Fruit fly (Drosophila melanogaster) whole organism, prepupa: ENCODE measurements around the gene MED4.

ENCODE experiments used
- CG3032 ChIP-seq: fragments of 200-800 bp; optimal IDR thresholded peaks from 2 replicates; lab custom pipeline; 2019; ENCODE audit warnings: missing biosample characterization, mild to moderate bottlenecking, missing genetic modification characterization, moderate library complexity
- CG32006 ChIP-seq: fragments of 200-800 bp; sonication (Bioruptor generic); optimal IDR thresholded peaks from 3 replicates; lab custom pipeline; 2017; ENCODE audit warnings: missing biosample characterization, mild to moderate bottlenecking, missing genetic modification characterization
- CG3919 ChIP-seq: fragments of 200-800 bp; sonication (Bioruptor generic); optimal IDR thresholded peaks from 3 replicates; lab custom pipeline; 2016; ENCODE audit warnings: missing biosample characterization, missing genetic modification characterization
- CG6276 ChIP-seq: fragments of 200-800 bp; sonication (Bioruptor generic); optimal IDR thresholded peaks from 2 replicates; lab custom pipeline; 2017; ENCODE audit warnings: missing biosample characterization, mild to moderate bottlenecking, missing genetic modification characterization
- CG6792 ChIP-seq: fragments of 200-800 bp; sonication (Bioruptor generic); optimal IDR thresholded peaks from 3 replicates; lab custom pipeline; 2016; ENCODE audit warnings: missing biosample characterization, missing genetic modification characterization
- CG6808 ChIP-seq: fragments of 200-800 bp; sonication (Bioruptor generic); optimal IDR thresholded peaks from 3 replicates; lab custom pipeline; 2017; ENCODE audit warnings: missing biosample characterization, missing genetic modification characterization, mild to moderate bottlenecking, moderate library complexity, missing genetic modification reagents
- CG7368 ChIP-seq: fragments of 200-800 bp; sonication (Bioruptor generic); optimal IDR thresholded peaks from 3 replicates; lab custom pipeline; 2016; ENCODE audit warnings: missing biosample characterization, missing genetic modification characterization
- Eip75B ChIP-seq: fragments of 200-800 bp; sonication (Bioruptor generic); optimal IDR thresholded peaks from 3 replicates; lab custom pipeline; 2016; ENCODE audit warnings: missing biosample characterization, missing genetic modification characterization
- Eip78C ChIP-seq: fragments of 200-800 bp; sonication (Bioruptor generic); peaks from one replicate; lab custom pipeline; 2016; ENCODE audit warnings: missing biosample characterization, missing genetic modification characterization
- Ets96B ChIP-seq: fragments of 200-800 bp; optimal IDR thresholded peaks from 2 replicates; lab custom pipeline; 2019; ENCODE audit warnings: missing biosample characterization, mild to moderate bottlenecking, missing genetic modification characterization, moderate library complexity
- Gug ChIP-seq: fragments of 200-800 bp; sonication (Bioruptor generic); IDR thresholded peaks from 2 replicates; pipeline ENCODE4 v1.3.6; 2022; ENCODE audit warnings: missing biosample characterization, missing genetic modification characterization
- Hr39 ChIP-seq: fragments of 200-800 bp; sonication (Bioruptor generic); optimal IDR thresholded peaks from 2 replicates; lab custom pipeline; 2016; ENCODE audit warnings: missing biosample characterization, missing genetic modification characterization
- Hr4 ChIP-seq: fragments of 200-800 bp; sonication (Bioruptor generic); optimal IDR thresholded peaks from 3 replicates; lab custom pipeline; 2016; ENCODE audit warnings: missing biosample characterization, missing genetic modification characterization
- Lpt ChIP-seq: fragments of 200-800 bp; sonication (Bioruptor generic); optimal IDR thresholded peaks from 3 replicates; lab custom pipeline; 2016; ENCODE audit warnings: missing biosample characterization, missing genetic modification characterization
- Met ChIP-seq: fragments of 200-800 bp; sonication (Bioruptor generic); optimal IDR thresholded peaks from 3 replicates; lab custom pipeline; 2016; ENCODE audit warnings: missing biosample characterization, missing genetic modification characterization
- OdsH ChIP-seq: fragments of 200-800 bp; sonication (Bioruptor generic); optimal IDR thresholded peaks from 3 replicates; lab custom pipeline; 2016; ENCODE audit warnings: missing biosample characterization, missing genetic modification characterization
- Sox102F ChIP-seq: fragments of 200-800 bp; sonication (Bioruptor generic); optimal IDR thresholded peaks from 2 replicates; lab custom pipeline; 2016; ENCODE audit warnings: missing biosample characterization, mild to moderate bottlenecking, missing genetic modification characterization
- Sox15 ChIP-seq: fragments of 200-800 bp; sonication (Bioruptor generic); optimal IDR thresholded peaks from 3 replicates; lab custom pipeline; 2016; ENCODE audit warnings: missing biosample characterization, missing genetic modification characterization
- fd85E ChIP-seq: fragments of 200-800 bp; sonication (Bioruptor generic); optimal IDR thresholded peaks from 3 replicates; lab custom pipeline; 2016; ENCODE audit warnings: missing biosample characterization, missing genetic modification characterization
- fkh ChIP-seq: fragments of 200-800 bp; sonication (Bioruptor generic); optimal IDR thresholded peaks from 3 replicates; lab custom pipeline; 2017; ENCODE audit warnings: missing biosample characterization, mild to moderate bottlenecking, missing genetic modification characterization, moderate library complexity
- lz ChIP-seq: fragments of 200-800 bp; sonication (Bioruptor generic); optimal IDR thresholded peaks from 3 replicates; lab custom pipeline; 2016; ENCODE audit warnings: missing biosample characterization, missing genetic modification characterization
- salr ChIP-seq, 2 experiments: fragments of 200-800 bp; sonication (Bioruptor generic); optimal IDR thresholded peaks; 3 replicates each; lab custom pipeline; 2016 to 2018; ENCODE audit warnings: missing biosample characterization in 2 of 2, missing genetic modification characterization in 2 of 2, mild to moderate bottlenecking in 1 of 2
- spab ChIP-seq: fragments of 200-800 bp; sonication (Bioruptor generic); optimal IDR thresholded peaks from 2 replicates; lab custom pipeline; 2017; ENCODE audit warnings: missing biosample characterization, mild to moderate bottlenecking, missing genetic modification characterization, missing genetic modification reagents
- topi ChIP-seq: fragments of 200-800 bp; sonication (Bioruptor generic); optimal IDR thresholded peaks from 3 replicates; lab custom pipeline; 2016; ENCODE audit warnings: missing biosample characterization, missing genetic modification characterization
- vri ChIP-seq: fragments of 200-800 bp; sonication (Bioruptor generic); optimal IDR thresholded peaks from 3 replicates; lab custom pipeline; 2016; ENCODE audit warnings: missing biosample characterization, mild to moderate bottlenecking, missing genetic modification characterization

The MED4 gene

DNA sequence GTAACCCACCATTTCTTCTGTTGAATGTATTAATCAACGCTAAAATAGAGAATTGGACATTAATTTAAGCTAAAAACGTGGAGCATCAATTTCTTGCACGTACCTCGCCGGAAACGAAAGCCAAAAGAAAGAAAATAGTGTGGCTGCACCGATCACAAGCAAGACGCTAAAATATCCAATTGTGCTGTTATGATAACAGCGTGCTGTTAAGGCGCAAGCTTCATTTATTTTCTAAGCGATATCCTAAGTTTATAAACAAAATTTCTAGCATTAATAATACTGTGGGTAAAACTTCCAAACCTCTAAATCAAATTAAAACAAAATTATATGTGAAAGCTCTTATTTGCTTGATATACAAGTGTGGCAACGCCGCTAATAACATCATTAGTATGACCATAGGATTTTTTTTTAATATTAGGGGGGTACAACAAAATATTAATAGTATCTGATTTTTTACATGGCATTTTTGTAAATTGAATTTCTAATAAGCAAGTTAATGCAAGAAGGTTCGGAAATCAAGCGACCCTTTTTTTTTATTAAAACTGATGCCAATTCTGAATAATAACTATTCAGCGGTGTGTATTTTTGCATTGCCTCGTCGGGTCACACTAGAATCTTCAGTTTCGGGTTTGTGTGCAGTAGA lies 9.0 kb downstream of the MED4 start, which contains the start of the genes RpL18 and Neos (continued):
- peak in 1 of 2 experiments; percentile 52 for TF ChIP-seq salr (GFP tag; optimal IDR thresholded peaks at IDR 0.05; lab: Kevin White, UChicago)
- TF ChIP-seq spab (GFP tag; lab: Kevin White, UChicago): no peak
- TF ChIP-seq CG32006 (GFP tag; lab: Kevin White, UChicago): peak; percentile 33
- TF ChIP-seq lz: peak; percentile 68
- no peak for TF ChIP-seq vri (GFP tag; lab: Kevin White, UChicago)
- peak; percentile 82 for TF ChIP-seq fd85E (GFP tag; lab: Kevin White, UChicago)
- peak; percentile 79 for TF ChIP-seq CG3919 (GFP tag; lab: Kevin White, UChicago)
- TF ChIP-seq Sox15 (GFP tag; lab: Kevin White, UChicago): peak; percentile 18
- TF ChIP-seq CG7368 (GFP tag; lab: Kevin White, UChicago): peak; percentile 69
- peak; percentile 71 for TF ChIP-seq Met (GFP tag; lab: Kevin White, UChicago)
- TF ChIP-seq Eip78C (GFP tag; lab: Kevin White, UChicago): peak; percentile 93
- TF ChIP-seq Ets96B (tag; lab: Kevin White, UChicago): no peak
- peak; percentile 81 for TF ChIP-seq Sox102F (GFP tag; lab: Kevin White, UChicago)
- peak; percentile 57 for TF ChIP-seq Hr39 (GFP tag; lab: Kevin White, UChicago)
- TF ChIP-seq Eip75B (GFP tag; lab: Kevin White, UChicago): peak; percentile 63

DNA sequence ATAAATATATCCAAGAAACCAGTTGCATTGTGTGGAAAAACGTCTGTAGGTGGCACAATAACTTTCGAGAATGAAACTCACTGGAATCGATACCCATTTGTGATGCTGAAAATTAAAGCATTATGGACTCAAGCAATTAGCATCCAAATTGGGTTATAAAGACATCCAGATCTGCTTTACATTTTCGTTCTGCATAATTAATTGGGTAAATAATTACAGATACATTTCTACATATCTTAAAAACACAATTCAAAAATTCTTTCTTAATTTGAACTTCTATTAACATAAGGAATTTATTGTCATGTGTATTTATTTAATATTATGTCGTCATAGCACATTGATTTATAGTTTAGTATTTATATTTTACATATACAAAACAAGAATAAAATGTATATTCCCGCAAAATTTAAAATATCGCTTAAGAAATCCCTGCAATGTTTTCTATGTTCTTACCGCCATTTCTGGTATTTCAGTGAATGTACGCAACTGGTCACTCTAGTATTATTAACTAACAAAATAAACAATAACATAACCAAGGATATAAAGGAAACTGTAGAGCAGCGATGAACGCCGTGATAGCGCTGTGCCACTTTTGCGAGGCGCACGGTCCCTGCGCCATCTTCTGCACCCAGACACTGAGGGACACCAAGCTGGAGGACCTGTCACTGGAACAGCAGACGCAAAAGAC lies 12.1 kb downstream of the MED4 start, which contains the start of the genes CG14829 and BHD:
Gene CG14829, minus strand, starts transcription at position 51 of the 688 bp plus-strand sequence.
Gene BHD, plus strand, starts transcription at position 471 of the 688 bp plus-strand sequence.
- TF ChIP-seq OdsH (no peak), vri (GFP tag; lab: Kevin White, UChicago) (peak; percentile 35), fkh (GFP tag; lab: Kevin White, UChicago) (peak; percentile 73), Hr4 (no peak), CG6792 (no peak), CG6808 (GFP tag; lab: Kevin White, UChicago) (no peak), CG6276 (GFP tag; lab: Kevin White, UChicago) (no peak)

DNA sequence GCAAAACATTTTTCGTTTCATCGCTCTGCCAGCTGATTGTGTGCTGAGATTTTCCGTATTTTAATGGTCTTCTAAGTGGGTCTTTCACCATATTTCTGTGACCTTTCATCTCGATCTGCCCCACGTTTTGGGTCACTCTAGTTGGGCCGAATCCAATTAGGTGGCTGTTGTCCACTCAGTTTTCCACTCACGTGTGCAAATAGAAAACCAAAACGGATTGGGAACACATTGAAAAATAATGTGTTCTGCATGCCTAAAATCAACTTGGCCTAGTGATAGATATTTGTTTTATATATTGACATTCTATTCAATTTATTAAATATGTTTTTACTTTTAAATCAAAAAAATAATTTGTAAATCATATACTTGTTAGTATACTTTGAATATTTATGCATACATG lies 16.1 kb downstream of the MED4 start, which contains the start of gene CG14826:
Gene CG14826, plus strand, starts transcription at position 301 of the 400 bp plus-strand sequence.
- no peak for TF ChIP-seq Eip78C (GFP tag; lab: Kevin White, UChicago)
- TF ChIP-seq CG3032 (tag; lab: Kevin White, UChicago): no peak
- no peak for TF ChIP-seq Hr4
- TF ChIP-seq Gug (GFP tag; lab: Robert Waterston, UW): no peak
- TF ChIP-seq Lpt (GFP tag; lab: Kevin White, UChicago): no peak
- no peak for TF ChIP-seq topi (GFP tag; lab: Kevin White, UChicago)
